Fruit fly (Drosophila melanogaster) whole organism, embryonic: Measurements from ENCODE around the gene CG34268.
A peak's percentile ranks its signal among the peaks of the same experiment; 100 is the strongest.

Experiments
- B-H1 ChIP-seq: fragments of 200-800 bp; sonication (Bioruptor generic); IDR thresholded peaks from 3 replicates; pipeline ENCODE4 v1.3.6; 2022; ENCODE audit warnings: missing biosample characterization, missing genetic modification characterization
- CG10147 ChIP-seq: fragments of 200-800 bp; sonication (Bioruptor generic); optimal IDR thresholded peaks from 2 replicates; lab custom pipeline; 2019; ENCODE audit warnings: missing biosample characterization, mild to moderate bottlenecking, missing genetic modification characterization, moderate library complexity
- CG10321 ChIP-seq: fragments of 200-800 bp; sonication (Bioruptor generic); IDR thresholded peaks from 2 replicates; pipeline ENCODE4 v1.3.6; 2022; ENCODE audit warnings: missing biosample characterization, missing genetic modification characterization
- CG11696 ChIP-seq: fragments of 200-800 bp; sonication (Bioruptor generic); IDR thresholded peaks from 2 replicates; pipeline ENCODE4 v1.3.6; 2022; ENCODE audit warnings: missing biosample characterization, missing genetic modification characterization
- CG12071 ChIP-seq: fragments of 200-800 bp; sonication (Bioruptor generic); optimal IDR thresholded peaks from 3 replicates; lab custom pipeline; 2018; ENCODE audit warnings: missing biosample characterization, mild to moderate bottlenecking, missing genetic modification characterization
- CG12744 ChIP-seq: fragments of 200-800 bp; sonication (Bioruptor generic); optimal IDR thresholded peaks from 2 replicates; lab custom pipeline; 2016; ENCODE audit warnings: missing biosample characterization, missing genetic modification characterization
- CG13624 ChIP-seq: fragments of 200-800 bp; sonication (Bioruptor generic); optimal IDR thresholded peaks from 2 replicates; lab custom pipeline; 2016; ENCODE audit warnings: missing biosample characterization, missing genetic modification characterization
- CG13894 ChIP-seq: fragments of 200-800 bp; sonication (Bioruptor generic); optimal IDR thresholded peaks from 3 replicates; lab custom pipeline; 2018; ENCODE audit warnings: missing biosample characterization, mild to moderate bottlenecking, missing genetic modification characterization, moderate library complexity
- CG16815 ChIP-seq: fragments of 200-800 bp; sonication (Bioruptor generic); optimal IDR thresholded peaks from 3 replicates; lab custom pipeline; 2017; ENCODE audit warnings: missing biosample characterization, mild to moderate bottlenecking, missing genetic modification characterization
- CG17385 ChIP-seq: fragments of 200-800 bp; sonication (Bioruptor generic); optimal IDR thresholded peaks from 3 replicates; lab custom pipeline; 2018; ENCODE audit warnings: missing biosample characterization, mild to moderate bottlenecking, missing genetic modification characterization
- CG30431 ChIP-seq: fragments of 200-800 bp; sonication (Bioruptor generic); optimal IDR thresholded peaks from 2 replicates; lab custom pipeline; 2017; ENCODE audit warnings: missing biosample characterization, missing genetic modification characterization
- CG32767 ChIP-seq: fragments of 200-800 bp; sonication (Bioruptor generic); IDR thresholded peaks from 2 replicates; pipeline ENCODE4 v1.3.6; 2022; ENCODE audit warnings: missing biosample characterization, missing genetic modification characterization
- CG3838 ChIP-seq: fragments of 200-800 bp; sonication (Bioruptor generic); optimal IDR thresholded peaks from 3 replicates; lab custom pipeline; 2016; ENCODE audit warnings: missing biosample characterization, missing genetic modification characterization
- CG3995 ChIP-seq: fragments of 200-800 bp; sonication (Bioruptor generic); optimal IDR thresholded peaks from 3 replicates; lab custom pipeline; 2016; ENCODE audit warnings: missing biosample characterization, missing genetic modification characterization
- CG4360 ChIP-seq: fragments of 200-800 bp; sonication (Bioruptor generic); IDR thresholded peaks from 2 replicates; pipeline ENCODE4 v1.3.6; 2022; ENCODE audit warnings: missing biosample characterization, missing genetic modification characterization
- CG6813 ChIP-seq: fragments of 200-800 bp; sonication (Bioruptor generic); optimal IDR thresholded peaks from 2 replicates; lab custom pipeline; 2017; ENCODE audit warnings: missing biosample characterization, missing genetic modification characterization, mild to moderate bottlenecking, moderate library complexity, missing genetic modification reagents
- CG7372 ChIP-seq: fragments of 200-800 bp; sonication (Bioruptor generic); IDR thresholded peaks from 2 replicates; pipeline ENCODE4 v1.3.6; 2022; ENCODE audit warnings: missing biosample characterization, missing genetic modification characterization
- CG7745 ChIP-seq: fragments of 200-800 bp; sonication (Bioruptor generic); optimal IDR thresholded peaks from 2 replicates; lab custom pipeline; 2018; ENCODE audit warnings: missing biosample characterization, mild to moderate bottlenecking, missing genetic modification characterization, moderate library complexity
- CG7963 ChIP-seq: fragments of 200-800 bp; sonication (Bioruptor generic); IDR thresholded peaks from 3 replicates; pipeline ENCODE4 v1.3.6; 2022; ENCODE audit warnings: missing biosample characterization, missing genetic modification characterization; ENCODE audit not compliant: partially characterized antibody
- Dref ChIP-seq: fragments of 200-800 bp; sonication (Bioruptor generic); IDR thresholded peaks from 2 replicates; pipeline ENCODE4 v1.3.6; 2022; ENCODE audit warnings: missing biosample characterization, missing genetic modification characterization
- Drgx ChIP-seq: fragments of 200-800 bp; sonication (Bioruptor generic); IDR thresholded peaks from 2 replicates; pipeline ENCODE4 v1.3.6; 2022; ENCODE audit warnings: missing biosample characterization, missing genetic modification characterization
- HLH54F ChIP-seq: fragments of 200-800 bp; sonication (Bioruptor generic); optimal IDR thresholded peaks from 3 replicates; lab custom pipeline; 2016; ENCODE audit warnings: missing biosample characterization, missing genetic modification characterization
- Lhr ChIP-seq: fragments of 200-800 bp; sonication (Bioruptor generic); optimal IDR thresholded peaks from 3 replicates; lab custom pipeline; 2017; ENCODE audit warnings: mild to moderate bottlenecking, missing biosample characterization, missing genetic modification reagents, missing genetic modification characterization
- ab ChIP-seq: fragments of 200-800 bp; sonication (Bioruptor generic); optimal IDR thresholded peaks from 2 replicates; lab custom pipeline; 2016; ENCODE audit warnings: missing biosample characterization, missing genetic modification characterization
- abd-A ChIP-seq: fragments of 200-800 bp; sonication (Bioruptor generic); optimal IDR thresholded peaks from 3 replicates; lab custom pipeline; 2019; ENCODE audit warnings: missing biosample characterization, mild to moderate bottlenecking, missing genetic modification characterization, moderate library complexity
- bowl ChIP-seq: fragments of 200-800 bp; sonication (Bioruptor generic); IDR thresholded peaks from 2 replicates; pipeline ENCODE4 v1.3.6; 2022; ENCODE audit warnings: missing biosample characterization, missing genetic modification characterization
- cg ChIP-seq: fragments of 200-800 bp; sonication (Bioruptor generic); optimal IDR thresholded peaks from 3 replicates; lab custom pipeline; 2019; ENCODE audit warnings: missing biosample characterization, mild to moderate bottlenecking, missing genetic modification characterization, moderate library complexity
- chif ChIP-seq, 2 experiments: fragments of 200-800 bp; sonication (Bioruptor generic); optimal IDR thresholded peaks; 3 replicates each; lab custom pipeline; 2016; ENCODE audit warnings: missing biosample characterization in 2 of 2, missing genetic modification characterization in 2 of 2
- chinmo ChIP-seq: fragments of 200-800 bp; sonication (Bioruptor generic); IDR thresholded peaks from 4 replicates; pipeline ENCODE4 v1.3.6; 2022; ENCODE audit warnings: missing biosample characterization, missing genetic modification characterization; ENCODE audit not compliant: partially characterized antibody
- crol ChIP-seq: fragments of 200-800 bp; sonication (Bioruptor generic); IDR thresholded peaks from 2 replicates; pipeline ENCODE4 v1.3.6; 2022; ENCODE audit warnings: missing biosample characterization, missing genetic modification characterization
- dmrt11E ChIP-seq: fragments of 200-800 bp; sonication (Bioruptor generic); optimal IDR thresholded peaks from 3 replicates; lab custom pipeline; 2018; ENCODE audit warnings: missing biosample characterization, mild to moderate bottlenecking, missing genetic modification characterization, moderate library complexity
- emc ChIP-seq: fragments of 200-800 bp; sonication (Bioruptor generic); optimal IDR thresholded peaks from 2 replicates; lab custom pipeline; 2016; ENCODE audit warnings: missing biosample characterization, missing genetic modification characterization
- gem ChIP-seq: fragments of 200-800 bp; sonication (Bioruptor generic); optimal IDR thresholded peaks from 2 replicates; lab custom pipeline; 2019; ENCODE audit warnings: missing biosample characterization, mild to moderate bottlenecking, missing genetic modification characterization, moderate library complexity
- hbn ChIP-seq: fragments of 200-800 bp; sonication (Bioruptor generic); IDR thresholded peaks from 2 replicates; pipeline ENCODE4 v1.3.6; 2022; ENCODE audit warnings: missing biosample characterization, missing genetic modification characterization; ENCODE audit not compliant: partially characterized antibody
- knrl ChIP-seq: fragments of 200-800 bp; sonication (Bioruptor generic); IDR thresholded peaks from 3 replicates; pipeline ENCODE4 v1.3.6; 2022; ENCODE audit warnings: missing biosample characterization, missing genetic modification characterization; ENCODE audit not compliant: partially characterized antibody
- lbe ChIP-seq: fragments of 200-800 bp; sonication (Bioruptor generic); optimal IDR thresholded peaks from 2 replicates; lab custom pipeline; 2016; ENCODE audit warnings: missing biosample characterization, mild to moderate bottlenecking, missing genetic modification characterization
- lola ChIP-seq, 3 experiments: fragments of >200 bp in 2 of 3; fragments of 200-800 bp in 1 of 3; sonication (Bioruptor generic) in 1 of 3; optimal IDR thresholded peaks; 2 replicates each; lab custom pipeline; 2017 to 2019; ENCODE audit warnings: missing biosample characterization in 3 of 3, missing genetic modification characterization in 3 of 3, mild to moderate bottlenecking in 1 of 3, moderate library complexity in 1 of 3
- nom ChIP-seq: fragments of 200-800 bp; sonication (Bioruptor generic); optimal IDR thresholded peaks from 2 replicates; lab custom pipeline; 2017; ENCODE audit warnings: missing biosample characterization, missing genetic modification characterization, mild to moderate bottlenecking, moderate library complexity, missing genetic modification reagents
- pho ChIP-seq: fragments of 200-800 bp; sonication (Bioruptor generic); optimal IDR thresholded peaks from 2 replicates; lab custom pipeline; 2016; ENCODE audit warnings: missing biosample characterization, missing genetic modification characterization
- pros ChIP-seq: fragments of 200-800 bp; sonication (Bioruptor generic); optimal IDR thresholded peaks from 3 replicates; lab custom pipeline; 2019; ENCODE audit warnings: missing biosample characterization, mild to moderate bottlenecking, missing genetic modification characterization, moderate library complexity
- salm ChIP-seq: fragments of 200-800 bp; sonication (Bioruptor generic); optimal IDR thresholded peaks from 2 replicates; lab custom pipeline; 2018; ENCODE audit warnings: missing biosample characterization, mild to moderate bottlenecking, missing genetic modification characterization
- sc ChIP-seq, 3 experiments: fragments of >200 bp in 2 of 3; fragments of 200-800 bp in 1 of 3; sonication (Bioruptor generic) in 1 of 3; optimal IDR thresholded peaks; 2 replicates in 2 of 3; 3 replicates in 1 of 3; lab custom pipeline; 2017; ENCODE audit warnings: mild to moderate bottlenecking in 1 of 3, missing biosample characterization in 1 of 3, missing genetic modification characterization in 1 of 3, missing genetic modification reagents in 1 of 3
- sd ChIP-seq: fragments of 200-800 bp; sonication (Bioruptor generic); optimal IDR thresholded peaks from 3 replicates; lab custom pipeline; 2018; ENCODE audit warnings: missing biosample characterization, mild to moderate bottlenecking, missing genetic modification characterization, moderate library complexity
- slp2 ChIP-seq: fragments of 200-800 bp; sonication (Bioruptor generic); optimal IDR thresholded peaks from 2 replicates; lab custom pipeline; 2016; ENCODE audit warnings: missing biosample characterization, missing genetic modification characterization
- vvl ChIP-seq: fragments of 200-800 bp; sonication (Bioruptor generic); IDR thresholded peaks from 2 replicates; pipeline ENCODE4 v1.3.6; 2022; ENCODE audit warnings: missing biosample characterization, missing genetic modification characterization
- zen2 ChIP-seq: fragments of 200-800 bp; sonication (Bioruptor generic); IDR thresholded peaks from 3 replicates; pipeline ENCODE4 v1.3.6; 2022; ENCODE audit warnings: missing biosample characterization, missing genetic modification characterization; ENCODE audit not compliant: partially characterized antibody

CG34268 gene

dm6 chr3L:533807-534206, 33.0 kb downstream of the CG34268 start (continued):
- TF ChIP-seq CG10147 (GFP tag; lab: Kevin White, UChicago) (no peak), CG3995 (GFP tag; lab: Kevin White, UChicago) (no peak)

dm6 chr3L:536104-536503, 35.3 kb downstream of the CG34268 start:
- TF ChIP-seq CG7963 (GFP tag; lab: Robert Waterston, UW) = no peak
- no peak for TF ChIP-seq CG6813
- TF ChIP-seq slp2 = no peak
- peak; percentile 37; the same call in 1 of the 2 replicates for TF ChIP-seq vvl (GFP tag; lab: Robert Waterston, UW)
- TF ChIP-seq CG12071 (GFP tag; lab: Kevin White, UChicago) = no peak
- TF ChIP-seq CG3838 = no peak
- TF ChIP-seq sd (tag; lab: Kevin White, UChicago) = peak; percentile 64
- TF ChIP-seq CG12744 (GFP tag; lab: Kevin White, UChicago) = no peak
- TF ChIP-seq Lhr = no peak
- no peak for TF ChIP-seq CG11696 (GFP tag; lab: Robert Waterston, UW)
- no peak for TF ChIP-seq HLH54F
- peak; percentile 65 for TF ChIP-seq abd-A (tag; lab: Kevin White, UChicago)
- no peak for TF ChIP-seq ab (GFP tag; lab: Kevin White, UChicago)
- 0 out of 4 replicates have a peak, but pooled peaks have one; percentile 75 for TF ChIP-seq chinmo (GFP tag; lab: Robert Waterston, UW)
- TF ChIP-seq dmrt11E = no peak
- TF ChIP-seq CG13894 (tag; lab: Kevin White, UChicago) = peak; percentile 87
- TF ChIP-seq, all 482 proteins: peak for 5

- TF ChIP-seq crol (GFP tag; lab: Robert Waterston, UW) = peak; percentile 63; the same call in 1 of the 2 replicates
- no peak for TF ChIP-seq knrl
- TF ChIP-seq Drgx (GFP tag; lab: Robert Waterston, UW) = peak; percentile 49
- no peak for TF ChIP-seq CG7372 (GFP tag; lab: Robert Waterston, UW)
- peak; percentile 74 for TF ChIP-seq pros (GFP tag; lab: Kevin White, UChicago)
- TF ChIP-seq CG4360 (GFP tag; lab: Robert Waterston, UW) = peak; percentile 22; the same call in 1 of the 2 replicates
- no peak for TF ChIP-seq CG16815
- TF ChIP-seq CG13624 (GFP tag; lab: Kevin White, UChicago) = no peak
- no peak for TF ChIP-seq gem (tag; lab: Kevin White, UChicago)
- peak; percentile 93 for TF ChIP-seq nom
- no peak for TF ChIP-seq pho
- TF ChIP-seq salm (tag; lab: Kevin White, UChicago) = no peak
- TF ChIP-seq zen2 (GFP tag; lab: Robert Waterston, UW) = no peak
- no peak for TF ChIP-seq bowl (GFP tag; lab: Robert Waterston, UW)
- no peak for TF ChIP-seq CG7745 (tag; lab: Kevin White, UChicago)
- TF ChIP-seq chif (GFP tag; optimal IDR thresholded peaks at IDR 0.05; lab: Kevin White, UChicago) = no peak
- peak; percentile 86 for TF ChIP-seq cg (GFP tag; lab: Kevin White, UChicago)
- TF ChIP-seq CG32767 (GFP tag; lab: Robert Waterston, UW) = no peak
- no peak for TF ChIP-seq lola (GFP tag; optimal IDR thresholded peaks at IDR 0.05; lab: Kevin White, UChicago)
- TF ChIP-seq lbe (GFP tag; lab: Kevin White, UChicago) = no peak
- no peak for TF ChIP-seq CG12744 (GFP tag; lab: Kevin White, UChicago)
- TF ChIP-seq CG10321 (GFP tag; lab: Robert Waterston, UW) = peak; percentile 54
- TF ChIP-seq emc (GFP tag; lab: Kevin White, UChicago) = no peak
- TF ChIP-seq B-H1 (GFP tag; lab: Robert Waterston, UW) = no peak
- TF ChIP-seq sc (optimal IDR thresholded peaks at IDR 0.05; lab: Kevin White, UChicago) = no peak
- TF ChIP-seq sc (GFP tag; optimal IDR thresholded peaks at IDR 0.05; lab: Kevin White, UChicago) = no peak
- TF ChIP-seq CG17385 (GFP tag; lab: Kevin White, UChicago) = peak; percentile 88
- no peak for TF ChIP-seq hbn (GFP tag; lab: Robert Waterston, UW)
- no peak for TF ChIP-seq CG30431 (GFP tag; lab: Kevin White, UChicago)
- TF ChIP-seq Dref (GFP tag; lab: Robert Waterston, UW) = no peak
Observed at dm6 chr3L:539383-540088, 38.8 kb downstream of the CG34268 start.
